Fruit fly (Drosophila melanogaster): ENCODE results near the gene CG10086.

- no peak for TF ChIP-seq CTCF (optimal IDR thresholded peaks at IDR 0.05)
- TF ChIP-seq CG8478 (optimal IDR thresholded peaks at IDR 0.05) = no peak
These were observed 36.9 kb upstream of the CG10086 start for dm6 chr3R:7753518-7753917.
